Fruit fly (Drosophila melanogaster): ENCODE results near the gene Snmp1.

Gene Snmp1

dm6 chr3R:21180391-21180796 lies 12.4 kb upstream of the Snmp1 start (continued):
- TF ChIP-seq kah (GFP tag; optimal IDR thresholded peaks at IDR 0.05) (peak; percentile 9), Sox102F (GFP tag; optimal IDR thresholded peaks at IDR 0.05) (peak; percentile 21), hbn (GFP tag; IDR thresholded peaks at IDR 0.05; ENCODE audit: partially characterized antibody) (no peak), CG7786 (GFP tag; optimal IDR thresholded peaks at IDR 0.05) (no peak), pho (GFP tag; optimal IDR thresholded peaks at IDR 0.05) (no peak), vvl (GFP tag; IDR thresholded peaks at IDR 0.05) (0 out of 2 replicates have a peak, but pooled peaks have one; percentile 16), row (GFP tag; IDR thresholded peaks at IDR 0.05) (peak; percentile 40; the same call in 2 of the 3 replicates), CG6765 (GFP tag; optimal IDR thresholded peaks at IDR 0.05) (peak; percentile 8), Sox100B (GFP tag; optimal IDR thresholded peaks at IDR 0.05) (no peak), bigmax (GFP tag; optimal IDR thresholded peaks at IDR 0.05) (no peak), slbo (GFP tag; IDR thresholded peaks at IDR 0.05) (0 out of 2 replicates have a peak, but pooled peaks have one; percentile 10), CG34376 (GFP tag; optimal IDR thresholded peaks at IDR 0.05) (no peak), MBD-R2 (GFP tag; IDR thresholded peaks at IDR 0.05) (peak; percentile 20; the same call in 1 of the 2 replicates), Atf6 (GFP tag; IDR thresholded peaks at IDR 0.05) (0 out of 2 replicates have a peak, but pooled peaks have one; percentile 37), Hmx (GFP tag; optimal IDR thresholded peaks at IDR 0.05) (no peak), chm (GFP tag; IDR thresholded peaks at IDR 0.05) (peak; percentile 25; the same call in 1 of the 2 replicates), CG18476 (GFP tag; optimal IDR thresholded peaks at IDR 0.05) (no peak), CG16779 (GFP tag; IDR thresholded peaks at IDR 0.05) (peak; percentile 45; the same call in 1 of the 2 replicates), CG16863 (GFP tag; optimal IDR thresholded peaks at IDR 0.05) (no peak), Med (GFP tag) (peak; percentile 68), CkIIα-i1 (GFP tag; IDR thresholded peaks at IDR 0.05) (no peak), Meics (GFP tag; optimal IDR thresholded peaks at IDR 0.05) (peak; percentile 1), Abd-B (GFP tag; optimal IDR thresholded peaks at IDR 0.05) (no peak), CG12391 (tag; optimal IDR thresholded peaks at IDR 0.05) (no peak), ssp (GFP tag; IDR thresholded peaks at IDR 0.05) (no peak), nom (GFP tag; optimal IDR thresholded peaks at IDR 0.05) (no peak), usp (GFP tag; optimal IDR thresholded peaks at IDR 0.05) (no peak), ato (GFP tag; IDR thresholded peaks at IDR 0.05; ENCODE audit: partially characterized antibody) (no peak)

dm6 chr3R:21179592-21180390 lies 11.8 kb upstream of the Snmp1 start:
- TF ChIP-seq CG11085 (GFP tag; IDR thresholded peaks at IDR 0.05) (no peak), exex (tag; optimal IDR thresholded peaks at IDR 0.05) (peak; percentile 100), sim (GFP tag; IDR thresholded peaks at IDR 0.05) (no peak), CG31388 (GFP tag; optimal IDR thresholded peaks at IDR 0.05) (no peak), hb (GFP tag; IDR thresholded peaks at IDR 0.05; ENCODE audit: partially characterized antibody) (peak; percentile 44; the same call in 1 of the 3 replicates), ato (GFP tag; IDR thresholded peaks at IDR 0.05; ENCODE audit: partially characterized antibody) (peak; percentile 26; the same call in 1 of the 2 replicates), tna (GFP tag; IDR thresholded peaks at IDR 0.05; ENCODE audit: partially characterized antibody) (peak; percentile 64), CG6791 (GFP tag; IDR thresholded peaks at IDR 0.05; ENCODE audit: partially characterized antibody) (peak; percentile 56), jing (GFP tag; optimal IDR thresholded peaks at IDR 0.05) (no peak), Scr (GFP tag; IDR thresholded peaks at IDR 0.05; ENCODE audit: partially characterized antibody) (peak; percentile 43; the same call in 1 of the 2 replicates), vvl (GFP tag; IDR thresholded peaks at IDR 0.05) (peak; percentile 68), BtbVII (GFP tag; optimal IDR thresholded peaks at IDR 0.05) (peak; percentile 13), unc-4 (GFP tag; IDR thresholded peaks at IDR 0.05; ENCODE audit: partially characterized antibody) (peak; percentile 43; the same call in 1 of the 2 replicates), Dek (tag; optimal IDR thresholded peaks at IDR 0.05) (peak; percentile 24), corto (GFP tag; optimal IDR thresholded peaks at IDR 0.05) (no peak), gfzf (GFP tag; optimal IDR thresholded peaks at IDR 0.05) (peak; percentile 38), Hmr (GFP tag; optimal IDR thresholded peaks at IDR 0.05) (no peak), Opbp (GFP tag; IDR thresholded peaks at IDR 0.05; ENCODE audit: partially characterized antibody) (peak; percentile 46; the same call in 1 of the 3 replicates), CG10979 (tag; optimal IDR thresholded peaks at IDR 0.05) (peak; percentile 10), Dp (GFP tag; optimal IDR thresholded peaks at IDR 0.05) (peak; percentile 78), CG1024 (GFP tag; IDR thresholded peaks at IDR 0.05) (no peak), H15 (GFP tag; IDR thresholded peaks at IDR 0.05) (no peak)
